Worm (Caenorhabditis elegans) whole organism, L1 larva: ENCODE measurements around the gene irld-66.
A peak's percentile ranks its signal among the peaks of the same experiment; 100 is the strongest.

Source experiments
- C04F5.9 ChIP-seq: sonication (generic microtip); optimal IDR thresholded peaks from 2 replicates; lab custom pipeline; 2016; ENCODE audit warnings: missing genetic modification characterization, missing compliant biosample characterization
- C34B4.2 ChIP-seq: sonication (generic microtip); optimal IDR thresholded peaks from 2 replicates; lab custom pipeline; 2017; ENCODE audit warnings: mild to moderate bottlenecking, missing genetic modification characterization, missing compliant biosample characterization
- F16B12.6 ChIP-seq: fragments of 150-350 bp; optimal IDR thresholded peaks from 2 replicates; lab custom pipeline; 2014; ENCODE audit warnings: missing biosample characterization, missing genetic modification characterization
- aha-1 ChIP-seq: fragments of 150-350 bp; optimal IDR thresholded peaks from 2 replicates; lab custom pipeline; 2014; ENCODE audit warnings: missing biosample characterization, missing genetic modification characterization
- blmp-1 ChIP-seq: fragments of 150-350 bp; optimal IDR thresholded peaks from 2 replicates; lab custom pipeline; 2014; ENCODE audit warnings: missing biosample characterization, missing genetic modification characterization
- ceh-63 ChIP-seq: fragments of 200-800 bp; sonication (Bioruptor generic); optimal IDR thresholded peaks from 2 replicates; lab custom pipeline; 2018; ENCODE audit warnings: mild to moderate bottlenecking, missing genetic modification characterization, missing compliant biosample characterization
- ceh-8 ChIP-seq: fragments of 200-800 bp; sonication (Bioruptor generic); optimal IDR thresholded peaks from 2 replicates; lab custom pipeline; 2018; ENCODE audit warnings: mild to moderate bottlenecking, missing genetic modification characterization, moderate library complexity, missing compliant biosample characterization
- ceh-82 ChIP-seq, 3 experiments: fragments of 150-350 bp in 1 of 3; sonication (generic microtip) in 2 of 3; optimal IDR thresholded peaks; 2 replicates each; lab custom pipeline; 2014 to 2017; ENCODE audit warnings: missing biosample characterization in 3 of 3, missing genetic modification characterization in 3 of 3
- ceh-88 ChIP-seq: fragments of 200-800 bp; sonication (Bioruptor generic); IDR thresholded peaks from 2 replicates; pipeline ENCODE4 v1.3.6; 2022; ENCODE audit warnings: missing genetic modification characterization, missing compliant biosample characterization
- dpl-1 ChIP-seq, 3 experiments: fragments of 150-350 bp in 2 of 3; sonication (generic microtip) in 1 of 3; optimal IDR thresholded peaks; 2 replicates each; lab custom pipeline; 2014 to 2017; ENCODE audit warnings: missing biosample characterization in 3 of 3, missing genetic modification characterization in 3 of 3, missing genetic modification reagents in 3 of 3
- dsc-1 ChIP-seq: sonication (generic microtip); optimal IDR thresholded peaks from 2 replicates; lab custom pipeline; 2016; ENCODE audit warnings: mild to moderate bottlenecking, missing genetic modification characterization, missing compliant biosample characterization
- efl-3 ChIP-seq: fragments of 200-800 bp; sonication (Bioruptor generic); optimal IDR thresholded peaks from 2 replicates; lab custom pipeline; 2018; ENCODE audit warnings: mild to moderate bottlenecking, missing genetic modification characterization, missing compliant biosample characterization
- egl-27 ChIP-seq, 2 experiments: fragments of 150-350 bp in 1 of 2; sonication (generic microtip); optimal IDR thresholded peaks; 3 replicates each; lab custom pipeline; 2017 to 2018; ENCODE audit warnings: missing biosample characterization in 2 of 2, missing genetic modification characterization in 2 of 2, missing genetic modification reagents in 2 of 2
- ets-5 ChIP-seq: fragments of 200-800 bp; sonication (Bioruptor generic); IDR thresholded peaks from 2 replicates; pipeline ENCODE4 v1.3.6; 2022; ENCODE audit warnings: missing genetic modification characterization, missing compliant biosample characterization
- fkh-4 ChIP-seq: sonication (generic microtip); optimal IDR thresholded peaks from 2 replicates; lab custom pipeline; 2016; ENCODE audit warnings: missing compliant biosample characterization, missing genetic modification characterization, borderline replicate concordance
- grh-1 ChIP-seq: fragments of 200-800 bp; sonication (Bioruptor generic); IDR thresholded peaks from 2 replicates; pipeline ENCODE4 v1.3.6; 2022; ENCODE audit warnings: missing genetic modification reagents, missing genetic modification characterization, missing compliant biosample characterization
- hlh-4 ChIP-seq: sonication (generic microtip); optimal IDR thresholded peaks from 2 replicates; lab custom pipeline; 2016; ENCODE audit warnings: mild to moderate bottlenecking, missing genetic modification characterization, missing compliant biosample characterization
- hpl-2 ChIP-seq: fragments of 150-350 bp; optimal IDR thresholded peaks from 2 replicates; lab custom pipeline; 2014; ENCODE audit warnings: missing biosample characterization, missing genetic modification reagents, missing genetic modification characterization
- irx-1 ChIP-seq: sonication (generic microtip); optimal IDR thresholded peaks from 2 replicates; lab custom pipeline; 2016; ENCODE audit warnings: missing genetic modification characterization, missing compliant biosample characterization
- lin-13 ChIP-seq: fragments of 150-350 bp; optimal IDR thresholded peaks from 2 replicates; lab custom pipeline; 2014; ENCODE audit warnings: missing biosample characterization, missing genetic modification reagents, missing genetic modification characterization
- lin-14 ChIP-seq: fragments of 200-800 bp; sonication (Bioruptor generic); optimal IDR thresholded peaks from 2 replicates; lab custom pipeline; 2018; ENCODE audit warnings: mild to moderate bottlenecking, missing genetic modification characterization, moderate library complexity, missing compliant biosample characterization
- lin-15B ChIP-seq: fragments of 150-350 bp; sonication (generic microtip); optimal IDR thresholded peaks from 3 replicates; lab custom pipeline; 2014; ENCODE audit warnings: missing biosample characterization, missing genetic modification characterization
- lin-39 ChIP-seq: fragments of 150-350 bp; optimal IDR thresholded peaks from 2 replicates; lab custom pipeline; 2014; ENCODE audit warnings: missing biosample characterization, missing genetic modification reagents, missing genetic modification characterization
- lir-3 ChIP-seq: sonication (generic microtip); optimal IDR thresholded peaks from 2 replicates; lab custom pipeline; 2016; ENCODE audit warnings: mild to moderate bottlenecking, missing genetic modification characterization, moderate library complexity, missing compliant biosample characterization; ENCODE audit not compliant: poor library complexity
- lsy-2 ChIP-seq, 2 experiments: fragments of 150-350 bp; optimal IDR thresholded peaks; 2 replicates each; lab custom pipeline; 2014; ENCODE audit warnings: missing biosample characterization in 2 of 2, missing genetic modification characterization in 2 of 2
- mab-9 ChIP-seq: fragments of 200-800 bp; sonication (Bioruptor generic); IDR thresholded peaks from 2 replicates; pipeline ENCODE4 v1.3.6; 2022; ENCODE audit warnings: missing genetic modification reagents, missing genetic modification characterization, missing compliant biosample characterization
- mdl-1 ChIP-seq, 2 experiments: fragments of 150-350 bp; optimal IDR thresholded peaks; 2 replicates each; lab custom pipeline; 2014 to 2017; ENCODE audit warnings: missing biosample characterization in 2 of 2, missing genetic modification characterization in 2 of 2, inconsistent platforms in 1 of 2
- mef-2 ChIP-seq: fragments of 150-350 bp; optimal IDR thresholded peaks from 2 replicates; lab custom pipeline; 2014; ENCODE audit warnings: missing biosample characterization, missing genetic modification characterization
- nhr-11 ChIP-seq: fragments of 150-350 bp; optimal IDR thresholded peaks from 2 replicates; lab custom pipeline; 2014; ENCODE audit warnings: missing biosample characterization, missing genetic modification characterization
- nhr-12 ChIP-seq: sonication (generic microtip); optimal IDR thresholded peaks from 2 replicates; lab custom pipeline; 2017; ENCODE audit warnings: missing biosample characterization, missing genetic modification characterization
- nhr-20 ChIP-seq: sonication (generic microtip); optimal IDR thresholded peaks from 2 replicates; lab custom pipeline; 2016; ENCODE audit warnings: mild to moderate bottlenecking, missing genetic modification characterization, missing compliant biosample characterization
- nhr-237 ChIP-seq: fragments of 150-350 bp; optimal IDR thresholded peaks from 2 replicates; lab custom pipeline; 2014; ENCODE audit warnings: missing biosample characterization, missing genetic modification characterization
- nhr-28 ChIP-seq: fragments of 150-350 bp; optimal IDR thresholded peaks from 2 replicates; lab custom pipeline; 2014; ENCODE audit warnings: missing biosample characterization, missing genetic modification characterization
- nhr-47 ChIP-seq: sonication (generic microtip); optimal IDR thresholded peaks from 2 replicates; lab custom pipeline; 2016; ENCODE audit warnings: mild to moderate bottlenecking, missing genetic modification characterization, moderate library complexity, missing compliant biosample characterization
- nhr-77 ChIP-seq: fragments of 150-350 bp; optimal IDR thresholded peaks from 2 replicates; lab custom pipeline; 2014; ENCODE audit warnings: missing biosample characterization, missing genetic modification characterization
- nhr-90 ChIP-seq: sonication (generic microtip); optimal IDR thresholded peaks from 2 replicates; lab custom pipeline; 2016; ENCODE audit warnings: mild to moderate bottlenecking, missing genetic modification characterization, missing compliant biosample characterization; ENCODE audit not compliant: poor library complexity
- pax-3 ChIP-seq: fragments of 200-800 bp; sonication (Bioruptor generic); optimal IDR thresholded peaks from 2 replicates; lab custom pipeline; 2018; ENCODE audit warnings: mild to moderate bottlenecking, missing genetic modification characterization, moderate library complexity, missing compliant biosample characterization
- pqm-1 ChIP-seq: sonication (generic microtip); optimal IDR thresholded peaks from 3 replicates; lab custom pipeline; 2017; ENCODE audit warnings: missing biosample characterization, missing genetic modification characterization
- rnt-1 ChIP-seq: sonication (generic microtip); optimal IDR thresholded peaks from 2 replicates; lab custom pipeline; 2016; ENCODE audit warnings: mild to moderate bottlenecking, missing genetic modification characterization, moderate library complexity, missing compliant biosample characterization
- skn-1 ChIP-seq: fragments of 150-350 bp; optimal IDR thresholded peaks from 2 replicates; lab custom pipeline; 2014; ENCODE audit warnings: missing biosample characterization, missing genetic modification characterization
- snu-23 ChIP-seq: sonication (generic microtip); optimal IDR thresholded peaks from 2 replicates; lab custom pipeline; 2016; ENCODE audit warnings: missing genetic modification characterization, missing compliant biosample characterization
- sptf-1 ChIP-seq: fragments of 150-350 bp; optimal IDR thresholded peaks from 2 replicates; lab custom pipeline; 2014; ENCODE audit warnings: missing biosample characterization, missing genetic modification characterization
- sup-37 ChIP-seq: fragments of 200-800 bp; sonication (Bioruptor generic); optimal IDR thresholded peaks from 2 replicates; lab custom pipeline; 2018; ENCODE audit warnings: mild to moderate bottlenecking, missing genetic modification characterization, missing compliant biosample characterization
- swsn-7 ChIP-seq: sonication (generic microtip); optimal IDR thresholded peaks from 2 replicates; lab custom pipeline; 2016; ENCODE audit warnings: missing genetic modification characterization, missing compliant biosample characterization
- tbx-2 ChIP-seq: sonication (generic microtip); optimal IDR thresholded peaks from 2 replicates; lab custom pipeline; 2016; ENCODE audit warnings: missing genetic modification characterization, missing compliant biosample characterization
- tlp-1 ChIP-seq: fragments of 150-350 bp; optimal IDR thresholded peaks from 2 replicates; lab custom pipeline; 2014; ENCODE audit warnings: missing biosample characterization, missing genetic modification characterization
- unc-130 ChIP-seq: fragments of 150-350 bp; optimal IDR thresholded peaks from 2 replicates; lab custom pipeline; 2017; ENCODE audit warnings: missing biosample characterization, missing genetic modification characterization, inconsistent platforms
- unc-86 ChIP-seq: sonication (generic microtip); optimal IDR thresholded peaks from 2 replicates; lab custom pipeline; 2016; ENCODE audit warnings: missing genetic modification characterization, missing compliant biosample characterization
- vab-15 ChIP-seq: sonication (generic microtip); optimal IDR thresholded peaks from 2 replicates; lab custom pipeline; 2017; ENCODE audit warnings: missing genotype, mild to moderate bottlenecking, missing genetic modification characterization, missing compliant biosample characterization
- zag-1 ChIP-seq: fragments of 150-350 bp; optimal IDR thresholded peaks from 2 replicates; lab custom pipeline; 2014; ENCODE audit warnings: missing biosample characterization, missing genetic modification characterization
- zip-4 ChIP-seq: fragments of 200-800 bp; sonication (Bioruptor generic); optimal IDR thresholded peaks from 2 replicates; lab custom pipeline; 2018; ENCODE audit warnings: mild to moderate bottlenecking, missing genetic modification characterization, moderate library complexity, missing compliant biosample characterization
- ztf-11 ChIP-seq, 2 experiments: sonication (generic microtip); optimal IDR thresholded peaks; 2 replicates each; lab custom pipeline; 2016 to 2017; ENCODE audit warnings: missing genetic modification characterization in 2 of 2, missing biosample characterization in 1 of 2, missing compliant biosample characterization in 1 of 2
- ztf-4 ChIP-seq: fragments of 150-350 bp; optimal IDR thresholded peaks from 2 replicates; lab custom pipeline; 2014; ENCODE audit warnings: missing biosample characterization, missing genetic modification characterization

Gene irld-66

ce11 chrII:2973940-2974402 lies 33.3 kb upstream of the irld-66 start:
- TF ChIP-seq nhr-47: peak; percentile 98
- TF ChIP-seq mef-2 (tag; lab: Kevin White, UChicago): peak; percentile 91
- no peak for TF ChIP-seq nhr-28 (tag; lab: Kevin White, UChicago)
- TF ChIP-seq C04F5.9 (tag; lab: Kevin White, UChicago): peak; percentile 72
- peak; percentile 100 for TF ChIP-seq ceh-8 (GFP tag; lab: Kevin White, UChicago)
- peak; percentile 89 to 99 for TF ChIP-seq mdl-1 (tag; optimal IDR thresholded peaks at IDR 0.05; lab: Kevin White, UChicago)
- peak; percentile 86 for TF ChIP-seq ztf-4 (tag; lab: Kevin White, UChicago)
- peak; percentile 98 for TF ChIP-seq swsn-7 (tag; lab: Kevin White, UChicago)
- TF ChIP-seq dpl-1 (GFP tag; optimal IDR thresholded peaks at IDR 0.05; lab: Kevin White, UChicago): peak; percentile 73 to 77 (median 75)
- peak; percentile 85 for TF ChIP-seq efl-3 (GFP tag; lab: Kevin White, UChicago)
- peak; percentile 85 for TF ChIP-seq nhr-77 (tag; lab: Kevin White, UChicago)
- TF ChIP-seq lir-3 (tag; lab: Kevin White, UChicago): peak; percentile 79
- peak; percentile 82 for TF ChIP-seq C34B4.2 (tag; lab: Kevin White, UChicago)
- peak; percentile 93 for TF ChIP-seq blmp-1 (tag; lab: Kevin White, UChicago)
- TF ChIP-seq sptf-1 (tag; lab: Kevin White, UChicago): no peak
- TF ChIP-seq lin-14 (GFP tag; lab: Kevin White, UChicago): peak; percentile 100
- peak; percentile 100 for TF ChIP-seq grh-1 (GFP tag; lab: Robert Waterston, UW)
- TF ChIP-seq tlp-1: no peak
- TF ChIP-seq ceh-82 (tag; optimal IDR thresholded peaks at IDR 0.05; lab: Kevin White, UChicago): peak; percentile 75 to 96 (median 94)
- peak; percentile 91 to 92 for TF ChIP-seq lsy-2 (tag; optimal IDR thresholded peaks at IDR 0.05; lab: Kevin White, UChicago)
- peak; percentile 90 for TF ChIP-seq nhr-11 (tag; lab: Kevin White, UChicago)
- peak; percentile 93 for TF ChIP-seq irx-1 (tag; lab: Kevin White, UChicago)
- TF ChIP-seq zag-1: peak; percentile 28
- TF ChIP-seq unc-86 (tag; lab: Kevin White, UChicago): peak; percentile 98
- peak; percentile 93 for TF ChIP-seq rnt-1 (tag; lab: Kevin White, UChicago)
- TF ChIP-seq hlh-4 (tag; lab: Kevin White, UChicago): no peak
- peak; percentile 96 for TF ChIP-seq ceh-88 (GFP tag; lab: Robert Waterston, UW)
- TF ChIP-seq snu-23 (GFP tag; lab: Kevin White, UChicago): peak; percentile 94
- peak; percentile 87; the same call in 1 of the 2 replicates for TF ChIP-seq ets-5
- TF ChIP-seq skn-1 (tag; lab: Kevin White, UChicago): peak; percentile 93
- peak; percentile 89 for TF ChIP-seq egl-27 (tag; optimal IDR thresholded peaks at IDR 0.05; lab: Kevin White, UChicago)
- peak; percentile 54 for TF ChIP-seq vab-15 (tag; lab: Kevin White, UChicago)
- peak; percentile 91 for TF ChIP-seq zip-4 (GFP tag; lab: Kevin White, UChicago)
- TF ChIP-seq lin-39 (tag; lab: Kevin White, UChicago): peak; percentile 89
- TF ChIP-seq nhr-12 (tag; lab: Kevin White, UChicago): peak; percentile 46
- no peak for TF ChIP-seq lin-15B (tag; lab: Kevin White, UChicago)
- peak; percentile 93 for TF ChIP-seq sup-37 (GFP tag; lab: Kevin White, UChicago)
- TF ChIP-seq mab-9: peak; percentile 99
- peak; percentile 89 for TF ChIP-seq nhr-237 (tag; lab: Kevin White, UChicago)
- TF ChIP-seq pqm-1 (tag; lab: Kevin White, UChicago): no peak
- peak; percentile 85 for TF ChIP-seq dsc-1 (tag; lab: Kevin White, UChicago)
- TF ChIP-seq F16B12.6 (tag; lab: Kevin White, UChicago): peak; percentile 38
- TF ChIP-seq ztf-11 (tag; optimal IDR thresholded peaks at IDR 0.05; lab: Kevin White, UChicago): peak; percentile 73 to 95
- TF ChIP-seq nhr-90: peak; percentile 96
- TF ChIP-seq ceh-63 (GFP tag; lab: Kevin White, UChicago): peak; percentile 45
- peak; percentile 95 for TF ChIP-seq pax-3 (tag; lab: Kevin White, UChicago)
- peak; percentile 94 for TF ChIP-seq lin-13 (GFP tag; lab: Kevin White, UChicago)
- peak; percentile 98 for TF ChIP-seq tbx-2 (tag; lab: Kevin White, UChicago)
- peak; percentile 94 for TF ChIP-seq nhr-20 (tag; lab: Kevin White, UChicago)
- TF ChIP-seq unc-130 (tag; lab: Kevin White, UChicago): peak; percentile 71
- TF ChIP-seq hpl-2 (GFP tag; lab: Kevin White, UChicago): peak; percentile 88
- peak; percentile 78 for TF ChIP-seq aha-1 (tag; lab: Kevin White, UChicago)
- TF ChIP-seq fkh-4: peak; percentile 42
